Worm (Caenorhabditis elegans) whole organism, late embryonic: ENCODE measurements around the gene smg-3.

ENCODE experiments used
- C08G9.2 ChIP-seq: sonication (generic microtip); optimal IDR thresholded peaks from 2 replicates; lab custom pipeline; 2016; ENCODE audit warnings: mild to moderate bottlenecking, missing genetic modification characterization, moderate library complexity, missing compliant biosample characterization
- K02D7.2 ChIP-seq: sonication (generic microtip); optimal IDR thresholded peaks from 2 replicates; lab custom pipeline; 2017; ENCODE audit warnings: mild to moderate bottlenecking, missing genetic modification characterization, missing compliant biosample characterization
- K09A11.1 ChIP-seq: sonication (generic microtip); optimal IDR thresholded peaks from 2 replicates; lab custom pipeline; 2017; ENCODE audit warnings: antibody characterized with exemption, mild to moderate bottlenecking, missing genetic modification characterization, missing compliant biosample characterization; ENCODE audit not compliant: insufficient read depth
- Y22D7AL.16 ChIP-seq: sonication (generic microtip); optimal IDR thresholded peaks from 2 replicates; lab custom pipeline; 2016; ENCODE audit warnings: missing genetic modification characterization, missing compliant biosample characterization
- ahr-1 ChIP-seq: sonication (generic microtip); optimal IDR thresholded peaks from 2 replicates; lab custom pipeline; 2016; ENCODE audit warnings: missing genetic modification characterization, missing compliant biosample characterization
- ama-1 ChIP-seq: fragments of 150-350 bp; optimal IDR thresholded peaks from 2 replicates; lab custom pipeline; 2014
- ceh-14 ChIP-seq: sonication (generic microtip); optimal IDR thresholded peaks from 2 replicates; lab custom pipeline; 2016; ENCODE audit warnings: missing genotype, missing genetic modification characterization, missing compliant biosample characterization
- ceh-18 ChIP-seq: sonication (generic microtip); optimal IDR thresholded peaks from 2 replicates; lab custom pipeline; 2016; ENCODE audit warnings: missing genetic modification characterization, missing compliant biosample characterization
- ceh-2 ChIP-seq: sonication (generic microtip); optimal IDR thresholded peaks from 2 replicates; lab custom pipeline; 2016; ENCODE audit warnings: missing genotype, missing genetic modification characterization, missing compliant biosample characterization
- ceh-22 ChIP-seq: sonication (generic microtip); optimal IDR thresholded peaks from 2 replicates; lab custom pipeline; 2017; ENCODE audit warnings: missing biosample characterization, missing genetic modification characterization
- ceh-31 ChIP-seq: sonication (generic microtip); optimal IDR thresholded peaks from 2 replicates; lab custom pipeline; 2016; ENCODE audit warnings: missing genetic modification characterization, missing compliant biosample characterization
- ceh-34 ChIP-seq: sonication (generic microtip); optimal IDR thresholded peaks from 2 replicates; lab custom pipeline; 2016; ENCODE audit warnings: mild to moderate bottlenecking, missing genetic modification characterization, missing compliant biosample characterization
- ceh-6 ChIP-seq: fragments of 200-800 bp; sonication (Bioruptor generic); optimal IDR thresholded peaks from 2 replicates; lab custom pipeline; 2018; ENCODE audit warnings: mild to moderate bottlenecking, missing genetic modification characterization, missing compliant biosample characterization
- ceh-9 ChIP-seq: sonication (generic microtip); optimal IDR thresholded peaks from 2 replicates; lab custom pipeline; 2016; ENCODE audit warnings: mild to moderate bottlenecking, missing genetic modification characterization, inconsistent platforms, missing compliant biosample characterization
- che-1 ChIP-seq: sonication (generic microtip); optimal IDR thresholded peaks from 2 replicates; lab custom pipeline; 2016; ENCODE audit warnings: mild to moderate bottlenecking, missing genetic modification characterization, missing compliant biosample characterization
- dve-1 ChIP-seq: sonication (generic microtip); optimal IDR thresholded peaks from 2 replicates; lab custom pipeline; 2017; ENCODE audit warnings: antibody characterized with exemption, mild to moderate bottlenecking, missing genetic modification characterization, missing compliant biosample characterization
- ets-4 ChIP-seq: sonication (generic microtip); optimal IDR thresholded peaks from 2 replicates; lab custom pipeline; 2016; ENCODE audit warnings: missing genetic modification characterization, missing compliant biosample characterization
- fkh-6 ChIP-seq: sonication (generic microtip); optimal IDR thresholded peaks from 2 replicates; lab custom pipeline; 2016; ENCODE audit warnings: missing genetic modification characterization, missing compliant biosample characterization
- hlh-13 ChIP-seq: fragments of 200-800 bp; sonication (Bioruptor generic); optimal IDR thresholded peaks from 2 replicates; lab custom pipeline; 2018; ENCODE audit warnings: mild to moderate bottlenecking, missing genetic modification characterization, missing compliant biosample characterization
- hlh-30 ChIP-seq: sonication (generic microtip); optimal IDR thresholded peaks from 2 replicates; lab custom pipeline; 2017; ENCODE audit warnings: antibody characterized with exemption, missing genetic modification characterization, missing compliant biosample characterization; ENCODE audit not compliant: insufficient read depth
- hlh-8 ChIP-seq: sonication (generic microtip); optimal IDR thresholded peaks from 2 replicates; lab custom pipeline; 2016; ENCODE audit warnings: missing genotype, missing genetic modification characterization, missing compliant biosample characterization
- mec-3 ChIP-seq: sonication (generic microtip); optimal IDR thresholded peaks from 2 replicates; lab custom pipeline; 2016; ENCODE audit warnings: borderline replicate concordance, missing genetic modification characterization, missing compliant biosample characterization
- nfya-1 ChIP-seq: sonication (generic microtip); optimal IDR thresholded peaks from 2 replicates; lab custom pipeline; 2017; ENCODE audit warnings: missing genetic modification characterization, mild to moderate bottlenecking, missing compliant biosample characterization, antibody characterized with exemption, moderate library complexity
- nhr-11 ChIP-seq: fragments of 150-350 bp; optimal IDR thresholded peaks from 2 replicates; lab custom pipeline; 2014; ENCODE audit warnings: missing biosample characterization, missing genetic modification characterization
- nhr-232 ChIP-seq: sonication (generic microtip); optimal IDR thresholded peaks from 2 replicates; lab custom pipeline; 2016; ENCODE audit warnings: missing genetic modification characterization, missing compliant biosample characterization
- odd-2 ChIP-seq: sonication (generic microtip); optimal IDR thresholded peaks from 2 replicates; lab custom pipeline; 2017; ENCODE audit warnings: antibody characterized with exemption, mild to moderate bottlenecking, missing genetic modification characterization, missing compliant biosample characterization
- pat-9 ChIP-seq: fragments of 200-800 bp; sonication (Bioruptor generic); optimal IDR thresholded peaks from 2 replicates; lab custom pipeline; 2018; ENCODE audit warnings: mild to moderate bottlenecking, missing genetic modification characterization, moderate library complexity, missing compliant biosample characterization
- pax-1 ChIP-seq: fragments of 150-350 bp; optimal IDR thresholded peaks from 2 replicates; lab custom pipeline; 2014; ENCODE audit warnings: missing biosample characterization, missing genetic modification characterization
- pros-1 ChIP-seq: fragments of 150-350 bp; optimal IDR thresholded peaks from 2 replicates; lab custom pipeline; 2014; ENCODE audit warnings: missing biosample characterization, missing genetic modification reagents, missing genetic modification characterization
- ref-2 ChIP-seq: sonication (generic microtip); optimal IDR thresholded peaks from 2 replicates; lab custom pipeline; 2016; ENCODE audit warnings: missing genetic modification characterization, missing compliant biosample characterization
- rnt-1 ChIP-seq: sonication (generic microtip); optimal IDR thresholded peaks from 2 replicates; lab custom pipeline; 2016; ENCODE audit warnings: missing genetic modification characterization, missing compliant biosample characterization
- sox-4 ChIP-seq: sonication (generic microtip); optimal IDR thresholded peaks from 2 replicates; lab custom pipeline; 2017; ENCODE audit warnings: mild to moderate bottlenecking, missing genetic modification characterization, inconsistent platforms, missing compliant biosample characterization
- syd-9 ChIP-seq: sonication (generic microtip); optimal IDR thresholded peaks from 2 replicates; lab custom pipeline; 2016; ENCODE audit warnings: mild to moderate bottlenecking, missing genetic modification characterization, moderate library complexity, missing compliant biosample characterization
- ttx-3 ChIP-seq: sonication (generic microtip); optimal IDR thresholded peaks from 2 replicates; lab custom pipeline; 2016; ENCODE audit warnings: missing genetic modification reagents, missing genetic modification characterization, missing compliant biosample characterization
- unc-42 ChIP-seq: sonication (generic microtip); optimal IDR thresholded peaks from 2 replicates; lab custom pipeline; 2016; ENCODE audit warnings: missing genotype, missing genetic modification characterization, missing compliant biosample characterization
- unc-55 ChIP-seq: sonication (generic microtip); optimal IDR thresholded peaks from 2 replicates; lab custom pipeline; 2017; ENCODE audit warnings: missing biosample characterization, missing genetic modification reagents, missing genetic modification characterization

The smg-3 gene

ce11 chrIV:6403399-6403798 lies 30.5 kb upstream of the smg-3 start:
- TF ChIP-seq ref-2 (tag; lab: Kevin White, UChicago) (no peak), K09A11.1 (tag; lab: Kevin White, UChicago) (no peak), hlh-13 (GFP tag; lab: Kevin White, UChicago) (no peak), ets-4 (tag; lab: Kevin White, UChicago) (no peak), dve-1 (tag; lab: Kevin White, UChicago) (no peak), ceh-18 (no peak), pat-9 (tag; lab: Kevin White, UChicago) (no peak), ahr-1 (tag; lab: Kevin White, UChicago) (no peak), C08G9.2 (no peak), ceh-2 (tag; lab: Kevin White, UChicago) (no peak), nhr-232 (tag; lab: Kevin White, UChicago) (no peak)

ce11 chrIV:6402386-6402905 lies 29.6 kb upstream of the smg-3 start, which contains the start of gene sfrp-1:
Gene sfrp-1, minus strand, starts transcription at chrIV:6402436.
- TF ChIP-seq ahr-1 (tag; lab: Kevin White, UChicago): no peak
- TF ChIP-seq unc-42 (tag; lab: Kevin White, UChicago): peak; percentile 55

- TF ChIP-seq unc-42 (tag; lab: Kevin White, UChicago) (no peak), ahr-1 (tag; lab: Kevin White, UChicago) (no peak), pat-9 (tag; lab: Kevin White, UChicago) (no peak), nhr-11 (no peak), hlh-13 (GFP tag; lab: Kevin White, UChicago) (no peak), ceh-34 (no peak), ama-1 (lab: Kevin White, UChicago) (no peak), pros-1 (no peak), che-1 (tag; lab: Kevin White, UChicago) (no peak), ceh-9 (no peak), ceh-14 (tag; lab: Kevin White, UChicago) (no peak)
- TF ChIP-seq, all 69 proteins: peak for 0
Measured at ce11 chrIV:6395190-6395589, 22.3 kb upstream of the smg-3 start.

- peak; percentile 82 for TF ChIP-seq ceh-18
- TF ChIP-seq unc-55 (GFP tag; lab: Kevin White, UChicago): peak; percentile 62
- TF ChIP-seq syd-9: no peak
- peak; percentile 27 for TF ChIP-seq nfya-1
Measured at ce11 chrIV:6393329-6393728, 20.4 kb upstream of the smg-3 start.

ce11 chrIV:6391566-6391965 lies 18.7 kb upstream of the smg-3 start:
- TF ChIP-seq rnt-1 (tag; lab: Kevin White, UChicago): no peak
- TF ChIP-seq nfya-1: peak; percentile 55
- TF ChIP-seq pax-1 (tag; lab: Kevin White, UChicago): no peak
- no peak for TF ChIP-seq mec-3 (tag; lab: Kevin White, UChicago)

- no peak for TF ChIP-seq pat-9 (tag; lab: Kevin White, UChicago)
- no peak for TF ChIP-seq ttx-3 (tag; lab: Kevin White, UChicago)
- no peak for TF ChIP-seq K02D7.2
- TF ChIP-seq fkh-6 (tag; lab: Kevin White, UChicago): no peak
- TF ChIP-seq odd-2 (tag; lab: Kevin White, UChicago): no peak
- TF ChIP-seq hlh-8: no peak
- TF ChIP-seq ceh-22 (tag; lab: Kevin White, UChicago): no peak
- no peak for TF ChIP-seq ceh-34
- TF ChIP-seq C08G9.2: no peak
- no peak for TF ChIP-seq ceh-31 (tag; lab: Kevin White, UChicago)
- TF ChIP-seq hlh-30: no peak
- TF ChIP-seq hlh-13 (GFP tag; lab: Kevin White, UChicago): no peak
- no peak for TF ChIP-seq Y22D7AL.16 (tag; lab: Kevin White, UChicago)
- TF ChIP-seq sox-4 (tag; lab: Kevin White, UChicago): no peak
- TF ChIP-seq ceh-6 (GFP tag; lab: Kevin White, UChicago): no peak
- TF ChIP-seq pax-1 (tag; lab: Kevin White, UChicago): no peak
Measured at ce11 chrIV:6388550-6388949, 15.7 kb upstream of the smg-3 start.
